Worm (Caenorhabditis elegans): ENCODE measurements around the gene gipc-2.

- TF ChIP-seq ama-1 (optimal IDR thresholded peaks at IDR 0.05) (no peak), tbx-11 (GFP tag; IDR thresholded peaks at IDR 0.05) (no peak), tra-4 (tag; optimal IDR thresholded peaks at IDR 0.05) (no peak), pes-1 (GFP tag; IDR thresholded peaks at IDR 0.05) (no peak), B0310.2 (tag; optimal IDR thresholded peaks at IDR 0.05) (no peak), ceh-13 (GFP tag; optimal IDR thresholded peaks at IDR 0.05) (no peak), flt-1 (GFP tag; IDR thresholded peaks at IDR 0.05) (no peak), tbx-37 (GFP tag; conservative IDR thresholded peaks at IDR 0.05) (no peak), ets-7 (tag; optimal IDR thresholded peaks at IDR 0.05) (no peak), F13C5.2 (tag; optimal IDR thresholded peaks at IDR 0.05) (no peak), hmbx-1 (tag; optimal IDR thresholded peaks at IDR 0.05) (no peak)
Measured at ce11 chrIV:10026129-10026528, 1.3 kb downstream of the gipc-2 start.
